Worm (Caenorhabditis elegans) whole organism, L1 larva: ENCODE measurements around the gene znfx-1.

Experiments used
- C16A3.4 ChIP-seq: fragments of 150-350 bp; optimal IDR thresholded peaks from 2 replicates; lab custom pipeline; 2014; ENCODE audit warnings: missing biosample characterization, missing genetic modification characterization
- Y116A8C.19 ChIP-seq: sonication (generic microtip); optimal IDR thresholded peaks from 2 replicates; lab custom pipeline; 2016; ENCODE audit warnings: missing compliant biosample characterization, missing genetic modification characterization, borderline replicate concordance
- aly-2 ChIP-seq: fragments of 150-350 bp; optimal IDR thresholded peaks from 2 replicates; lab custom pipeline; 2014; ENCODE audit warnings: missing biosample characterization, missing genetic modification characterization
- ceh-8 ChIP-seq: fragments of 200-800 bp; sonication (Bioruptor generic); optimal IDR thresholded peaks from 2 replicates; lab custom pipeline; 2018; ENCODE audit warnings: mild to moderate bottlenecking, missing genetic modification characterization, moderate library complexity, missing compliant biosample characterization
- dpl-1 ChIP-seq, 3 experiments: fragments of 150-350 bp in 2 of 3; sonication (generic microtip) in 1 of 3; optimal IDR thresholded peaks; 2 replicates each; lab custom pipeline; 2014 to 2017; ENCODE audit warnings: missing biosample characterization in 3 of 3, missing genetic modification characterization in 3 of 3, missing genetic modification reagents in 3 of 3
- efl-1 ChIP-seq, 4 experiments: fragments of 150-350 bp; optimal IDR thresholded peaks in 3 of 4; peaks in 1 of 4; 1 replicate in 1 of 4; 2 replicates in 3 of 4; lab custom pipeline; 2014; ENCODE audit warnings: missing biosample characterization in 2 of 4, missing genetic modification characterization in 2 of 4, missing genetic modification reagents in 2 of 4
- egl-27 ChIP-seq, 2 experiments: fragments of 150-350 bp in 1 of 2; sonication (generic microtip); optimal IDR thresholded peaks; 3 replicates each; lab custom pipeline; 2017 to 2018; ENCODE audit warnings: missing biosample characterization in 2 of 2, missing genetic modification characterization in 2 of 2, missing genetic modification reagents in 2 of 2
- elt-3 ChIP-seq, 6 experiments: fragments of 150-350 bp in 1 of 6; sonication (generic microtip); optimal IDR thresholded peaks; 2 replicates each; lab custom pipeline; 2017 to 2018; ENCODE audit warnings: missing biosample characterization in 6 of 6, missing genetic modification characterization in 6 of 6, inconsistent platforms in 1 of 6
- ets-5 ChIP-seq: fragments of 200-800 bp; sonication (Bioruptor generic); IDR thresholded peaks from 2 replicates; pipeline ENCODE4 v1.3.6; 2022; ENCODE audit warnings: missing genetic modification characterization, missing compliant biosample characterization
- fkh-10 ChIP-seq: sonication (generic microtip); optimal IDR thresholded peaks from 2 replicates; lab custom pipeline; 2017; ENCODE audit warnings: missing biosample characterization, missing genetic modification reagents, missing genetic modification characterization
- fos-1 ChIP-seq: fragments of 150-350 bp; optimal IDR thresholded peaks from 2 replicates; lab custom pipeline; 2014; ENCODE audit warnings: missing biosample characterization, missing genetic modification characterization
- hlh-17 ChIP-seq: fragments of 200-800 bp; sonication (Bioruptor generic); optimal IDR thresholded peaks from 2 replicates; lab custom pipeline; 2018; ENCODE audit warnings: missing genetic modification characterization, mild to moderate bottlenecking, missing compliant biosample characterization, moderate library complexity, borderline replicate concordance
- hlh-4 ChIP-seq: sonication (generic microtip); optimal IDR thresholded peaks from 2 replicates; lab custom pipeline; 2016; ENCODE audit warnings: mild to moderate bottlenecking, missing genetic modification characterization, missing compliant biosample characterization
- hpl-2 ChIP-seq: fragments of 150-350 bp; optimal IDR thresholded peaks from 2 replicates; lab custom pipeline; 2014; ENCODE audit warnings: missing biosample characterization, missing genetic modification reagents, missing genetic modification characterization
- irx-1 ChIP-seq: sonication (generic microtip); optimal IDR thresholded peaks from 2 replicates; lab custom pipeline; 2016; ENCODE audit warnings: missing genetic modification characterization, missing compliant biosample characterization
- jun-1 ChIP-seq: fragments of 150-350 bp; optimal IDR thresholded peaks from 2 replicates; lab custom pipeline; 2014; ENCODE audit warnings: missing biosample characterization, missing genetic modification reagents, missing genetic modification characterization
- lin-13 ChIP-seq: fragments of 150-350 bp; optimal IDR thresholded peaks from 2 replicates; lab custom pipeline; 2014; ENCODE audit warnings: missing biosample characterization, missing genetic modification reagents, missing genetic modification characterization
- lin-15B ChIP-seq: fragments of 150-350 bp; sonication (generic microtip); optimal IDR thresholded peaks from 3 replicates; lab custom pipeline; 2014; ENCODE audit warnings: missing biosample characterization, missing genetic modification characterization
- lir-3 ChIP-seq: sonication (generic microtip); optimal IDR thresholded peaks from 2 replicates; lab custom pipeline; 2016; ENCODE audit warnings: mild to moderate bottlenecking, missing genetic modification characterization, moderate library complexity, missing compliant biosample characterization; ENCODE audit not compliant: poor library complexity
- lsy-2 ChIP-seq, 2 experiments: fragments of 150-350 bp; optimal IDR thresholded peaks; 2 replicates each; lab custom pipeline; 2014; ENCODE audit warnings: missing biosample characterization in 2 of 2, missing genetic modification characterization in 2 of 2
- mab-9 ChIP-seq: fragments of 200-800 bp; sonication (Bioruptor generic); IDR thresholded peaks from 2 replicates; pipeline ENCODE4 v1.3.6; 2022; ENCODE audit warnings: missing genetic modification reagents, missing genetic modification characterization, missing compliant biosample characterization
- mdl-1 ChIP-seq, 2 experiments: fragments of 150-350 bp; optimal IDR thresholded peaks; 2 replicates each; lab custom pipeline; 2014 to 2017; ENCODE audit warnings: missing biosample characterization in 2 of 2, missing genetic modification characterization in 2 of 2, inconsistent platforms in 1 of 2
- nhr-12 ChIP-seq: sonication (generic microtip); optimal IDR thresholded peaks from 2 replicates; lab custom pipeline; 2017; ENCODE audit warnings: missing biosample characterization, missing genetic modification characterization
- nhr-19 ChIP-seq: fragments of 200-800 bp; sonication (Bioruptor generic); conservative IDR thresholded peaks from 2 replicates; pipeline ENCODE4 v1.3.6; 2022; ENCODE audit warnings: missing genetic modification characterization, missing compliant biosample characterization
- nhr-20 ChIP-seq: sonication (generic microtip); optimal IDR thresholded peaks from 2 replicates; lab custom pipeline; 2016; ENCODE audit warnings: mild to moderate bottlenecking, missing genetic modification characterization, missing compliant biosample characterization
- nhr-237 ChIP-seq: fragments of 150-350 bp; optimal IDR thresholded peaks from 2 replicates; lab custom pipeline; 2014; ENCODE audit warnings: missing biosample characterization, missing genetic modification characterization
- nhr-28 ChIP-seq: fragments of 150-350 bp; optimal IDR thresholded peaks from 2 replicates; lab custom pipeline; 2014; ENCODE audit warnings: missing biosample characterization, missing genetic modification characterization
- nhr-47 ChIP-seq: sonication (generic microtip); optimal IDR thresholded peaks from 2 replicates; lab custom pipeline; 2016; ENCODE audit warnings: mild to moderate bottlenecking, missing genetic modification characterization, moderate library complexity, missing compliant biosample characterization
- nhr-76 ChIP-seq: sonication (generic microtip); optimal IDR thresholded peaks from 2 replicates; lab custom pipeline; 2017; ENCODE audit warnings: missing biosample characterization, missing genetic modification characterization
- nhr-85 ChIP-seq: sonication (generic microtip); peaks from one replicate; lab custom pipeline; 2016; ENCODE audit warnings: missing genetic modification characterization, inconsistent platforms, missing compliant biosample characterization
- pag-3 ChIP-seq: sonication (generic microtip); optimal IDR thresholded peaks from 2 replicates; lab custom pipeline; 2017; ENCODE audit warnings: missing genetic modification characterization, mild to moderate bottlenecking, missing compliant biosample characterization, antibody characterized with exemption, borderline replicate concordance; ENCODE audit not compliant: insufficient read depth
- pqm-1 ChIP-seq: sonication (generic microtip); optimal IDR thresholded peaks from 3 replicates; lab custom pipeline; 2017; ENCODE audit warnings: missing biosample characterization, missing genetic modification characterization
- rnt-1 ChIP-seq: sonication (generic microtip); optimal IDR thresholded peaks from 2 replicates; lab custom pipeline; 2016; ENCODE audit warnings: mild to moderate bottlenecking, missing genetic modification characterization, moderate library complexity, missing compliant biosample characterization
- skn-1 ChIP-seq: fragments of 150-350 bp; optimal IDR thresholded peaks from 2 replicates; lab custom pipeline; 2014; ENCODE audit warnings: missing biosample characterization, missing genetic modification characterization
- snu-23 ChIP-seq: sonication (generic microtip); optimal IDR thresholded peaks from 2 replicates; lab custom pipeline; 2016; ENCODE audit warnings: missing genetic modification characterization, missing compliant biosample characterization
- sox-4 ChIP-seq: sonication (generic microtip); optimal IDR thresholded peaks from 2 replicates; lab custom pipeline; 2016; ENCODE audit warnings: missing genetic modification characterization, missing compliant biosample characterization
- sup-37 ChIP-seq: fragments of 200-800 bp; sonication (Bioruptor generic); optimal IDR thresholded peaks from 2 replicates; lab custom pipeline; 2018; ENCODE audit warnings: mild to moderate bottlenecking, missing genetic modification characterization, missing compliant biosample characterization
- tbx-2 ChIP-seq: sonication (generic microtip); optimal IDR thresholded peaks from 2 replicates; lab custom pipeline; 2016; ENCODE audit warnings: missing genetic modification characterization, missing compliant biosample characterization
- unc-130 ChIP-seq: fragments of 150-350 bp; optimal IDR thresholded peaks from 2 replicates; lab custom pipeline; 2017; ENCODE audit warnings: missing biosample characterization, missing genetic modification characterization, inconsistent platforms
- unc-30 ChIP-seq: sonication (generic microtip); optimal IDR thresholded peaks from 2 replicates; lab custom pipeline; 2017; ENCODE audit warnings: missing biosample characterization, missing genetic modification characterization
- unc-86 ChIP-seq: sonication (generic microtip); optimal IDR thresholded peaks from 2 replicates; lab custom pipeline; 2016; ENCODE audit warnings: missing genetic modification characterization, missing compliant biosample characterization
- vab-15 ChIP-seq: sonication (generic microtip); optimal IDR thresholded peaks from 2 replicates; lab custom pipeline; 2017; ENCODE audit warnings: missing genotype, mild to moderate bottlenecking, missing genetic modification characterization, missing compliant biosample characterization
- ztf-4 ChIP-seq: fragments of 150-350 bp; optimal IDR thresholded peaks from 2 replicates; lab custom pipeline; 2014; ENCODE audit warnings: missing biosample characterization, missing genetic modification characterization

Gene znfx-1

DNA sequence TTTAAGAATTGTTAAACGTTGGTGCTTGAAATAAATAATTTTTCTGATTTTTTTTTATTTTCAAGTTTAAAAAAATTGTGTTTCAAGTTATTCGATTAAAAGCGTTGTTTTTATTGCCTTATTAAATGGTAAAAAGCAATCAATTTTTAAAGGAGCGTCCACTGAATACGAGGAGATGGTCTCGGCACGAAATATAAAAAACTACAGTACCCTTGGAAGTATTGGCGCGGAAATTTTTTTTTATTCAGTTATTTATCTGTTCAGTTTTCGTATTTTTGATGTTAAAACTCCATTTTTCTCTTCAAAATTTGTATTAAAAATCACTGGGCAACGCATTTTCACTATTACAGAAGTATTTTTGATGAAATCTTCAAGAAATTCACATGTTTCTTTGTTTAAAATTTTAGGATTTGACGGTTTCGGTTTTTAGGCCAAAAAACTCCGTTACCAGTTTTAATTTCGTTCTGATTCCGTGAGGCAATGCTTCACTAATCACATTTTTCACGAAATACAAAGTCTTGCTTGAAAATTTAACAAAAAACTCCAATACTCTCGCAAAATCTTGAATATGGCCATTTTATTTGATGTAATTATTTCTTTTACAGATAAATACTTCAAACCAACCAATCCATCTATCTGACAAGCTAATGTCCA, at the start of gene znfx-1:
Gene znfx-1, plus strand, starts transcription at position 604 of the 654 bp plus-strand sequence.
- no peak for TF ChIP-seq lir-3 (tag; lab: Kevin White, UChicago)
- TF ChIP-seq hlh-4 (tag; lab: Kevin White, UChicago): no peak
- TF ChIP-seq irx-1 (tag; lab: Kevin White, UChicago): no peak
- TF ChIP-seq snu-23 (GFP tag; lab: Kevin White, UChicago): no peak
- TF ChIP-seq pqm-1 (tag; lab: Kevin White, UChicago): no peak

ce11 chrII:9165762-9166460, 47.5 kb upstream of the znfx-1 start, which contains the start of gene W07A12.8:
Gene W07A12.8, minus strand, starts transcription at chrII:9165812.
- TF ChIP-seq irx-1 (tag; lab: Kevin White, UChicago) (no peak), nhr-76 (no peak), nhr-47 (no peak), aly-2 (tag; lab: Kevin White, UChicago) (no peak), lir-3 (tag; lab: Kevin White, UChicago) (no peak), C16A3.4 (tag; lab: Kevin White, UChicago) (no peak), ztf-4 (no peak)

DNA sequence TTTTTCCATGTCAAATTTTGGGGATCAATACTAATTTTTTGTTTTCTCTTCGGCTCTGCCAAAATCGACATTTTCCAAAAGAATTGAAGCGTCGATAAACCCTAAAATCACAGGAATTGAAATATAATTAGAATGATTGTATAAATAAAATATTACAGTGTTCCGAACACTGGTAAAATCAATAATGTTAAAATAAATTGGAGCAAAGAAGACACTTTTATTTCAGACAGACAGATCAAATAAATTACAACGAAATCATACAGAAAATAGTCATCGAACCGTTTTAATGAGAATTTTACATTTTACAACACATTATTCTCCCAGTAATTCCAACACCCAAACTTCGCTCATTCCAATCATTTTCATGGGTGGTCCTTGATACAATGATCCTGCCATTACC, 45.7 kb upstream of the znfx-1 start, which contains the start of gene T23G7.3:
Gene T23G7.3, minus strand, starts transcription at position 101 of the 400 bp plus-strand sequence.
- TF ChIP-seq lin-15B (tag; lab: Kevin White, UChicago) (no peak), C16A3.4 (tag; lab: Kevin White, UChicago) (no peak), unc-130 (tag; lab: Kevin White, UChicago) (no peak), vab-15 (tag; lab: Kevin White, UChicago) (no peak), ets-5 (no peak), Y116A8C.19 (tag; lab: Kevin White, UChicago) (no peak), jun-1 (tag; lab: Kevin White, UChicago) (no peak), ztf-4 (no peak), egl-27 (tag; optimal IDR thresholded peaks at IDR 0.05; lab: Kevin White, UChicago) (no peak), nhr-237 (no peak), ceh-8 (no peak), sup-37 (GFP tag; lab: Kevin White, UChicago) (no peak), unc-30 (tag; lab: Kevin White, UChicago) (no peak)
- TF ChIP-seq, all 84 proteins: peak for 0

DNA sequence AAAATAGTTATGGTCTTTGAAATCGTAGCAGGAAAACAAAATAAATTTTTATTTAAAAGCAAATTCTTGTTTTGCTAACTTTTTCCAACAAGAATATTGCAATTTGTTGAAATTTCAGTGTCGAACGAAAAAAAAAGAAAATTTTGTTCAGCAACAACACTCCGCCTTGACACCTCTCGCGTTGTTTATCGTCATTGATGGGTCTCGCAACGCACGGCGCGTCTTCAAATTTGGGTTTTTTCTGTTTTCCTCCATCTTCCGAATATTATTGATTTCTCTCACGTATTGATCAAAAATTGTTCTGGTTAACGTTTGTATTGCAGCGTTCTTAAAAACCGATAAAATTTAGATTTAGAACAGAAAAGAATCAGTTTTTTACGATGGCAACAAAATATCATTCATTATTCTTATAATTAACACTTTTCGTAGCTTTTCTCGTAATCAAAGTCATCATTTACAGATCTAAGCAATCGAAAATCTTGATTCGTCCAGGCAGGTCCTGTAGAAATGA, 44.0 kb upstream of the znfx-1 start, which contains the start of gene dpl-1:
Gene dpl-1, plus strand, starts transcription at position 461 of the 511 bp plus-strand sequence.
- no peak for TF ChIP-seq irx-1 (tag; lab: Kevin White, UChicago)
- TF ChIP-seq nhr-19 (GFP tag; lab: Robert Waterston, UW): no peak
- TF ChIP-seq mdl-1 (tag; optimal IDR thresholded peaks at IDR 0.05; lab: Kevin White, UChicago): peak in 1 of 2 experiments; percentile 44
- no peak for TF ChIP-seq ceh-8
- peak in 1 of 3 experiments; percentile 82 for TF ChIP-seq dpl-1 (GFP tag; optimal IDR thresholded peaks at IDR 0.05; lab: Kevin White, UChicago)
- peak; percentile 10 for TF ChIP-seq nhr-20 (tag; lab: Kevin White, UChicago)
- no peak for TF ChIP-seq mab-9
- TF ChIP-seq nhr-47: peak; percentile 19
- no peak for TF ChIP-seq pag-3 (tag; lab: Kevin White, UChicago)
- TF ChIP-seq tbx-2 (tag; lab: Kevin White, UChicago): peak; percentile 34
- no peak for TF ChIP-seq sox-4 (tag; lab: Kevin White, UChicago)
- no peak for TF ChIP-seq hlh-17 (GFP tag; lab: Kevin White, UChicago)
- peak; percentile 26 for TF ChIP-seq skn-1 (tag; lab: Kevin White, UChicago)
- no peak for TF ChIP-seq nhr-28 (tag; lab: Kevin White, UChicago)
- peak in 1 of 6 experiments; percentile 14 for TF ChIP-seq elt-3 (tag; optimal IDR thresholded peaks at IDR 0.05; lab: Kevin White, UChicago)
- peak; percentile 5 for TF ChIP-seq rnt-1
- no peak for TF ChIP-seq unc-86 (tag; lab: Kevin White, UChicago)
- peak; percentile 23 for TF ChIP-seq lin-13 (GFP tag; lab: Kevin White, UChicago)
- peak in 1 of 2 experiments; percentile 77 for TF ChIP-seq lsy-2 (tag; optimal IDR thresholded peaks at IDR 0.05; lab: Kevin White, UChicago)
- peak; percentile 58 to 86 for TF ChIP-seq efl-1 (optimal IDR thresholded peaks at IDR 0.05; lab: Kevin White, UChicago)
- TF ChIP-seq efl-1 (GFP tag; optimal IDR thresholded peaks at IDR 0.05 in 1 of 2; lab: Kevin White, UChicago): peak; percentile 85 to 98
- no peak for TF ChIP-seq fos-1 (tag; lab: Kevin White, UChicago)
- no peak for TF ChIP-seq nhr-12 (tag; lab: Kevin White, UChicago)
- peak; percentile 49 for TF ChIP-seq snu-23 (GFP tag; lab: Kevin White, UChicago)
- TF ChIP-seq nhr-85 (tag; lab: Kevin White, UChicago): peak; percentile 49
- no peak for TF ChIP-seq hpl-2 (GFP tag; lab: Kevin White, UChicago)
- TF ChIP-seq fkh-10 (GFP tag; lab: Kevin White, UChicago): no peak
